Worm (Caenorhabditis elegans): ENCODE measurements around the gene T06E6.15.

DNA sequence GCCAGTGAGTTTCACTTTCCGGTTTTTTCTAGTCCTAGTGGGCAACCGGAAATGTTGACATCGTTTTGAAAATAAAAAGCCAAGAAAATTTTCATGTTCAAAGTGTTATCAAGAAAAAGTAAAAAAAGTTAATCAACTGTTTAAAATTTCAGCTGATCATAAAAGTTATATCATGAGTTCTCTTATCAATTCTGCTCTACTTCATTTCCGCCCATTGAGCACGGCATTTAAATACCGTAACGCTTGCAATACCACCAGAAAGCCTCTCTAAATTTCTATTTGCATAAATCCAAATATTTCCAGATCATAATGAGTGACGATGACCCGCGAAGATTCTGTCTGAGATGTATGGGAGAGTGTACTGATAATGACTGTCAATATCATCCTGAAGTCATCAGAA, 45.0 kb upstream of the T06E6.15 start, which contains the start of gene T26H5.9:
- no peak for TF ChIP-seq lin-32 (GFP tag; optimal IDR thresholded peaks at IDR 0.05)
- TF ChIP-seq elt-3 (tag; optimal IDR thresholded peaks at IDR 0.05), result no peak
- no peak for TF ChIP-seq mep-1 (tag; optimal IDR thresholded peaks at IDR 0.05)
- TF ChIP-seq lin-13 (tag; optimal IDR thresholded peaks at IDR 0.05), result no peak
- no peak for TF ChIP-seq mls-2 (tag; optimal IDR thresholded peaks at IDR 0.05)
- TF ChIP-seq drap-1 (GFP tag; optimal IDR thresholded peaks at IDR 0.05), result no peak
- no peak for TF ChIP-seq unc-62 (GFP tag; optimal IDR thresholded peaks at IDR 0.05)
